Fruit fly (Drosophila melanogaster): ENCODE results near the gene Mcm6.

DNA sequence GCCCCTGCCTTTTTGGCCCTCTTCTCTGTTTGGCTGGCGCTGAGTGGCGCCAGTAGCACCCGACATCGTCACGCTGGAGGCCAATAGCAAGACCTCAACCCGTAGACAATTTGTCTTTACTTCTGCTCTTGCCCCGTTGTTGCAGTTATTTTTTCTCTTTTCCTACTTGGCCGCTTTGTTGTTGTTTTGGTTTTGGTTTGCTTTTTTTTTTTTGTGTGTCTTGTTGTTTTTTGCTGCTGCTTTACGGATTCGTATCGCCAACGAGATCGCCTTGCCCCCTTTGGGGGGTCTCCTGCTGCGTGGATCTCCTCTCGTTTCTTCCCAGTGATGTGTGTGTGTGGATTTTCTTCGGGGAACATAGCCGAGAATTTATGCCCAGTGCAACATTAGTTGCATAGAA, 42.3 kb upstream of the Mcm6 start:
- TF ChIP-seq CG1620 (GFP tag; optimal IDR thresholded peaks at IDR 0.05) (no peak), Hr96 (GFP tag; optimal IDR thresholded peaks at IDR 0.05) (no peak), CG7101 (tag; optimal IDR thresholded peaks at IDR 0.05) (no peak), toe (GFP tag; optimal IDR thresholded peaks at IDR 0.05) (no peak), cic (GFP tag; optimal IDR thresholded peaks at IDR 0.05) (no peak), kay (GFP tag; ENCODE audit: borderline replicate concordance) (no peak), CG5204 (GFP tag; optimal IDR thresholded peaks at IDR 0.05) (no peak)

All from whole organism, adult.